Fruit fly (Drosophila melanogaster): ENCODE results near the gene PpD3.

dm6 chr3R:9743995-9744394 is 3.7 kb upstream of the PpD3 start:
- TF ChIP-seq kay (GFP tag; ENCODE audit: borderline replicate concordance) (no peak), ovo (GFP tag; optimal IDR thresholded peaks at IDR 0.05) (no peak), Mnt (GFP tag; optimal IDR thresholded peaks at IDR 0.05) (no peak), CG1620 (GFP tag; optimal IDR thresholded peaks at IDR 0.05) (no peak), CG5204 (GFP tag; optimal IDR thresholded peaks at IDR 0.05) (no peak), bab1 (GFP tag; optimal IDR thresholded peaks at IDR 0.05) (no peak), Clk (GFP tag; optimal IDR thresholded peaks at IDR 0.05) (no peak), CG12768 (GFP tag; optimal IDR thresholded peaks at IDR 0.05) (no peak), CG11617 (GFP tag; optimal IDR thresholded peaks at IDR 0.05) (no peak)

Measured in whole organism, adult.